Worm (Caenorhabditis elegans): ENCODE results near the gene otpl-6.

The otpl-6 gene

ce11 chrV:8499407-8499806 is 26.5 kb upstream of the otpl-6 start (continued):
- no peak for TF ChIP-seq nhr-120 (GFP tag; IDR thresholded peaks at IDR 0.05)
- TF ChIP-seq lsl-1 (GFP tag; optimal IDR thresholded peaks at IDR 0.05): peak; percentile 43
- TF ChIP-seq B0035.1 (tag; optimal IDR thresholded peaks at IDR 0.05): no peak
- no peak for TF ChIP-seq F52B5.7 (tag; optimal IDR thresholded peaks at IDR 0.05)
- TF ChIP-seq gei-17 (GFP tag; optimal IDR thresholded peaks at IDR 0.05): no peak
- no peak for TF ChIP-seq lin-40 (tag; optimal IDR thresholded peaks at IDR 0.05)
- TF ChIP-seq F55B11.4 (tag; optimal IDR thresholded peaks at IDR 0.05; ENCODE audit: borderline replicate concordance, insufficient read depth): no peak
- TF ChIP-seq cebp-1 (GFP tag; IDR thresholded peaks at IDR 0.05): no peak
- TF ChIP-seq cebp-1 (tag; optimal IDR thresholded peaks at IDR 0.05): peak; percentile 30
- TF ChIP-seq Y53G8AR.9 (GFP tag; conservative IDR thresholded peaks at IDR 0.05): no peak
- no peak for TF ChIP-seq fkh-3 (tag; optimal IDR thresholded peaks at IDR 0.05)
- peak; percentile 55 for TF ChIP-seq sptf-2 (GFP tag; optimal IDR thresholded peaks at IDR 0.05)
- no peak for TF ChIP-seq repo-1 (tag; optimal IDR thresholded peaks at IDR 0.05)
- TF ChIP-seq unc-130 (GFP tag; optimal IDR thresholded peaks at IDR 0.05): peak; percentile 1
- no peak for TF ChIP-seq hlh-26 (GFP tag; conservative IDR thresholded peaks at IDR 0.05)
- no peak for TF ChIP-seq zfh-2 (GFP tag; conservative IDR thresholded peaks at IDR 0.05)
- no peak for TF ChIP-seq Y56A3A.18 (GFP tag; IDR thresholded peaks at IDR 0.05)
- peak; percentile 91 for TF ChIP-seq tbp1 (GFP tag; optimal IDR thresholded peaks at IDR 0.05)
- TF ChIP-seq F33H1.4 (GFP tag; IDR thresholded peaks at IDR 0.05): 0 out of 2 replicates have a peak, but pooled peaks have one; percentile 13
- TF ChIP-seq athp-1 (tag; optimal IDR thresholded peaks at IDR 0.05): peak; percentile 21
- TF ChIP-seq ztf-3 (GFP tag; optimal IDR thresholded peaks at IDR 0.05): no peak
- TF ChIP-seq madf-8 (GFP tag; conservative IDR thresholded peaks at IDR 0.05): no peak
- peak; percentile 60 for TF ChIP-seq hmg-1.2 (GFP tag; IDR thresholded peaks at IDR 0.05)
- peak; percentile 77 for TF ChIP-seq snpc-4 (GFP tag; optimal IDR thresholded peaks at IDR 0.05)
- peak in 3 of 4 experiments; percentile 72 to 92 (median 85) for TF ChIP-seq snpc-4 (tag; optimal IDR thresholded peaks at IDR 0.05)
- TF ChIP-seq die-1 (tag; optimal IDR thresholded peaks at IDR 0.05): peak; percentile 77
- TF ChIP-seq cebp-2 (GFP tag; IDR thresholded peaks at IDR 0.05): no peak
- no peak for TF ChIP-seq nfya-2 (GFP tag; IDR thresholded peaks at IDR 0.05)
- peak; percentile 76; the same call in 1 of the 2 replicates for TF ChIP-seq egl-44 (GFP tag; IDR thresholded peaks at IDR 0.05)
- no peak for TF ChIP-seq F57C9.4 (tag; optimal IDR thresholded peaks at IDR 0.05)
- TF ChIP-seq ceh-91 (GFP tag; IDR thresholded peaks at IDR 0.05): no peak
- TF ChIP-seq T07F8.4 (tag; optimal IDR thresholded peaks at IDR 0.05): no peak
- TF ChIP-seq xnd-1 (tag; optimal IDR thresholded peaks at IDR 0.05): no peak
- TF ChIP-seq Y67H2A.10 (GFP tag; conservative IDR thresholded peaks at IDR 0.05): no peak
- TF ChIP-seq chd-7 (tag; optimal IDR thresholded peaks at IDR 0.05): no peak
- TF ChIP-seq nfyb-1 (GFP tag; IDR thresholded peaks at IDR 0.05): no peak
- peak; percentile 55 for TF ChIP-seq rpc-1 (optimal IDR thresholded peaks at IDR 0.05)
- peak; percentile 83 for TF ChIP-seq rpc-1 (tag; optimal IDR thresholded peaks at IDR 0.05)
- no peak for TF ChIP-seq F23B12.7 (tag; optimal IDR thresholded peaks at IDR 0.05; ENCODE audit: insufficient read depth)
- TF ChIP-seq hmg-20 (GFP tag; IDR thresholded peaks at IDR 0.05): no peak
- TF ChIP-seq madf-10 (tag; optimal IDR thresholded peaks at IDR 0.05): no peak
- no peak for TF ChIP-seq ceh-79 (tag; optimal IDR thresholded peaks at IDR 0.05)
- TF ChIP-seq ceh-27 (GFP tag; optimal IDR thresholded peaks at IDR 0.05): no peak
- TF ChIP-seq ztf-22 (GFP tag; optimal IDR thresholded peaks at IDR 0.05): peak; percentile 8
- TF ChIP-seq pbrm-1 (GFP tag; IDR thresholded peaks at IDR 0.05): peak; percentile 39; the same call in 1 of the 2 replicates
- TF ChIP-seq ztf-25 (GFP tag; IDR thresholded peaks at IDR 0.05): 0 out of 2 replicates have a peak, but pooled peaks have one; percentile 59
- peak; percentile 36; the same call in 1 of the 2 replicates for TF ChIP-seq rcor-1 (GFP tag; IDR thresholded peaks at IDR 0.05)
- TF ChIP-seq nhr-90 (tag; optimal IDR thresholded peaks at IDR 0.05): peak; percentile 71
- no peak for TF ChIP-seq dpl-1 (GFP tag; optimal IDR thresholded peaks at IDR 0.05)
- no peak for TF ChIP-seq F37B4.10 (GFP tag; IDR thresholded peaks at IDR 0.05)

Data from whole organism, young adult.